Worm (Caenorhabditis elegans) whole organism, L4/young adult: Measurements from ENCODE around the gene flcn-1.
A peak's percentile ranks its signal among the peaks of the same experiment; 100 is the strongest.

Experiments used
- W03F9.2 ChIP-seq: fragments of 150-350 bp; optimal IDR thresholded peaks from 2 replicates; lab custom pipeline; 2014; ENCODE audit warnings: missing biosample characterization, missing genetic modification characterization
- dao-5 ChIP-seq: sonication (generic microtip); optimal IDR thresholded peaks from 2 replicates; lab custom pipeline; 2016; ENCODE audit warnings: missing genotype, missing genetic modification characterization, moderate library complexity, missing compliant biosample characterization
- him-1 ChIP-seq: sonication (generic microtip); optimal IDR thresholded peaks from 2 replicates; lab custom pipeline; 2016; ENCODE audit warnings: missing genotype, missing genetic modification reagents, missing genetic modification characterization, missing compliant biosample characterization

flcn-1 gene

ce11 chrII:6926488-6926887, 2.1 kb upstream of the flcn-1 start:
- TF ChIP-seq W03F9.2 (peak; percentile 51), him-1 (tag; lab: Kevin White, UChicago) (peak; percentile 66), dao-5 (peak; percentile 26)

ce11 chrII:6927034-6927433, 1.5 kb upstream of the flcn-1 start:
- no peak for TF ChIP-seq him-1 (tag; lab: Kevin White, UChicago)
- no peak for TF ChIP-seq W03F9.2
- TF ChIP-seq dao-5, result no peak

ce11 chrII:6927603-6928002, 960 bp upstream of the flcn-1 start, which contains the start of gene F22D3.4:
TSS of gene F22D3.4 (minus strand) at chrII:6927603.
- no peak for TF ChIP-seq dao-5
- TF ChIP-seq W03F9.2, result no peak
- no peak for TF ChIP-seq him-1 (tag; lab: Kevin White, UChicago)

ce11 chrII:6930072-6930471, 1.5 kb downstream of the flcn-1 start:
- TF ChIP-seq dao-5 (no peak), W03F9.2 (no peak), him-1 (tag; lab: Kevin White, UChicago) (no peak)

ce11 chrII:6932978-6933377, 4.4 kb downstream of the flcn-1 start:
- TF ChIP-seq W03F9.2 (no peak), dao-5 (no peak), him-1 (tag; lab: Kevin White, UChicago) (no peak)

ce11 chrII:6934729-6935128, 6.2 kb downstream of the flcn-1 start:
- TF ChIP-seq W03F9.2 (no peak), dao-5 (no peak), him-1 (tag; lab: Kevin White, UChicago) (no peak)

- no peak for TF ChIP-seq W03F9.2
- no peak for TF ChIP-seq him-1 (tag; lab: Kevin White, UChicago)
- no peak for TF ChIP-seq dao-5
Measured at ce11 chrII:6935975-6936374, 7.4 kb downstream of the flcn-1 start.

- no peak for TF ChIP-seq W03F9.2
- TF ChIP-seq him-1 (tag; lab: Kevin White, UChicago), result no peak
- no peak for TF ChIP-seq dao-5
Measured at ce11 chrII:6936528-6936927, 8.0 kb downstream of the flcn-1 start.

- TF ChIP-seq W03F9.2 (no peak), dao-5 (no peak)
Measured at ce11 chrII:6937057-6937456, 8.5 kb downstream of the flcn-1 start.

ce11 chrII:6939873-6940272, 11.3 kb downstream of the flcn-1 start:
- no peak for TF ChIP-seq dao-5
- TF ChIP-seq W03F9.2, result no peak
- TF ChIP-seq him-1 (tag; lab: Kevin White, UChicago), result no peak

ce11 chrII:6940726-6941230, 12.2 kb downstream of the flcn-1 start:
- TF ChIP-seq dao-5 (no peak), him-1 (tag; lab: Kevin White, UChicago) (no peak), W03F9.2 (no peak)

ce11 chrII:6941520-6941919, 13.0 kb downstream of the flcn-1 start:
- TF ChIP-seq W03F9.2 (no peak), him-1 (tag; lab: Kevin White, UChicago) (no peak), dao-5 (no peak)

ce11 chrII:6943299-6944051, 14.9 kb downstream of the flcn-1 start:
- peak; percentile 33 for TF ChIP-seq him-1 (tag; lab: Kevin White, UChicago)
- no peak for TF ChIP-seq dao-5
- TF ChIP-seq W03F9.2, result no peak

ce11 chrII:6951250-6951806, 22.8 kb downstream of the flcn-1 start, which contains the start of the genes malt-1 and ceh-38:
TSS of gene malt-1 (minus strand) at chrII:6951300.
TSS of gene ceh-38 (plus strand) at chrII:6951526.
- TF ChIP-seq him-1 (tag; lab: Kevin White, UChicago) (peak; percentile 95), dao-5 (peak; percentile 10), W03F9.2 (peak; percentile 89)

- TF ChIP-seq W03F9.2 (no peak), him-1 (tag; lab: Kevin White, UChicago) (no peak), dao-5 (no peak)
Measured at ce11 chrII:6955084-6955697, 26.6 kb downstream of the flcn-1 start.
